Worm (Caenorhabditis elegans) whole organism, young adult: ENCODE measurements around the gene C30G12.1.

ENCODE experiments used
- C06A6.2 ChIP-seq: fragments of 200-800 bp; sonication (Bioruptor generic); conservative IDR thresholded peaks from 2 replicates; pipeline ENCODE4 v1.3.6; 2022; ENCODE audit warnings: missing genetic modification characterization, missing compliant biosample characterization
- ama-1 ChIP-seq, 3 experiments: fragments of 150-350 bp in 1 of 3; sonication (generic microtip) in 2 of 3; optimal IDR thresholded peaks; 2 replicates each; lab custom pipeline; 2014 to 2018; ENCODE audit warnings: missing biosample characterization in 2 of 3, missing genetic modification characterization in 2 of 3, missing genetic modification reagents in 2 of 3
- egrh-3 ChIP-seq: fragments of 200-800 bp; sonication (Bioruptor generic); IDR thresholded peaks from 2 replicates; pipeline ENCODE4 v1.3.6; 2022; ENCODE audit warnings: missing genetic modification reagents, missing genetic modification characterization, missing compliant biosample characterization
- mxl-1 ChIP-seq: sonication (generic microtip); optimal IDR thresholded peaks from 2 replicates; lab custom pipeline; 2016; ENCODE audit warnings: missing genetic modification characterization, missing compliant biosample characterization
- rpc-1 ChIP-seq, 2 experiments: fragments of 150-350 bp in 1 of 2; sonication (generic microtip) in 1 of 2; optimal IDR thresholded peaks; 2 replicates each; lab custom pipeline; 2014 to 2018; ENCODE audit warnings: missing biosample characterization in 1 of 2, missing genetic modification characterization in 1 of 2, missing genetic modification reagents in 1 of 2, missing genotype in 1 of 2

ce11 chrII:7299042-7299441, at the start of gene C30G12.1:
- TF ChIP-seq ama-1 (optimal IDR thresholded peaks at IDR 0.05; lab: Kevin White, UChicago) (no peak), ama-1 (GFP tag; optimal IDR thresholded peaks at IDR 0.05; lab: Kevin White, UChicago) (no peak), egrh-3 (GFP tag; lab: Robert Waterston, UW) (no peak), C06A6.2 (GFP tag; lab: Robert Waterston, UW) (no peak), mxl-1 (no peak), rpc-1 (optimal IDR thresholded peaks at IDR 0.05; lab: Kevin White, UChicago) (no peak), rpc-1 (tag; optimal IDR thresholded peaks at IDR 0.05; lab: Kevin White, UChicago) (no peak)
